Worm (Caenorhabditis elegans): ENCODE measurements around the gene nmur-3.

DNA sequence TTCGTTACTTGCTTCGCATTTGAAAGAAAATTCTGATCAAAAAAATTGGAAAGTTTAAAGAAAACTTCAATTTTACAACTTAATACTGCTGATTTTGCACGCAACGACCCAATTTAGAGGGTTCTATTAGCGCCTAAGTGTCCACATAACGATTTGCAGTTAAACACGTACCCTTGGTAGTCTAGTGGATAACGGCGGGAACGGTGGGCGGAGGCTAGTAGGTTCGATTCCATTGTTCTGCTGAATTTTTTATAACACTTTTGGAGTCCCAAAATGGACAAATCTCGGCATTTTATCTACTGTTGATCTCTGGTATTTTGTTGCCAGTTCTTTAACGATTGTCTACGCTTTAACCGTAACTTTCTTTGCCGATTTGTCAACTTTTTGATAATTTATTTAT, 13.2 kb upstream of the nmur-3 start:
- TF ChIP-seq elt-2 (tag; optimal IDR thresholded peaks at IDR 0.05) (no peak), ceh-14 (tag; optimal IDR thresholded peaks at IDR 0.05) (no peak), fkh-6 (tag; optimal IDR thresholded peaks at IDR 0.05) (no peak), madf-2 (tag; optimal IDR thresholded peaks at IDR 0.05) (no peak), lin-11 (tag; optimal IDR thresholded peaks at IDR 0.05) (no peak)
